Worm (Caenorhabditis elegans): ENCODE results near the gene gem-4.

ce11 chrIV:11743813-11744212, 1.6 kb upstream of the gem-4 start:
- no peak for TF ChIP-seq snpc-4 (tag; optimal IDR thresholded peaks at IDR 0.05)
- TF ChIP-seq ama-1 (optimal IDR thresholded peaks at IDR 0.05): no peak
- TF ChIP-seq mef-2 (tag; optimal IDR thresholded peaks at IDR 0.05): no peak
- no peak for TF ChIP-seq pag-3 (tag; optimal IDR thresholded peaks at IDR 0.05; ENCODE audit: borderline replicate concordance, insufficient read depth)
- TF ChIP-seq lsy-2 (tag; optimal IDR thresholded peaks at IDR 0.05): no peak
- no peak for TF ChIP-seq jun-1 (tag; optimal IDR thresholded peaks at IDR 0.05)

Measured in whole organism, L1 larva.